Fruit fly (Drosophila melanogaster) whole organism, pupa: ENCODE measurements around the gene jar.

Source experiments
- CG10348 ChIP-seq: fragments of 200-800 bp; sonication (Bioruptor generic); IDR thresholded peaks from 2 replicates; pipeline ENCODE4 v1.3.6; 2022; ENCODE audit warnings: missing biosample characterization, missing genetic modification characterization
- CG13204 ChIP-seq: fragments of 200-800 bp; sonication (Bioruptor generic); optimal IDR thresholded peaks from 2 replicates; lab custom pipeline; 2018; ENCODE audit warnings: missing biosample characterization, mild to moderate bottlenecking, missing genetic modification characterization, moderate library complexity
- CG14655 ChIP-seq: fragments of 200-800 bp; sonication (Bioruptor generic); optimal IDR thresholded peaks from 3 replicates; lab custom pipeline; 2017; ENCODE audit warnings: mild to moderate bottlenecking, missing biosample characterization, missing genetic modification reagents, missing genetic modification characterization
- CG15710 ChIP-seq: fragments of 200-800 bp; sonication (Bioruptor generic); optimal IDR thresholded peaks from 2 replicates; lab custom pipeline; 2018; ENCODE audit warnings: missing biosample characterization, mild to moderate bottlenecking, missing genetic modification characterization, moderate library complexity
- CG17806 ChIP-seq: fragments of 200-800 bp; sonication (Bioruptor generic); optimal IDR thresholded peaks from 2 replicates; lab custom pipeline; 2018; ENCODE audit warnings: missing biosample characterization, mild to moderate bottlenecking, missing genetic modification characterization, moderate library complexity
- CG32121 ChIP-seq: fragments of 200-800 bp; sonication (Bioruptor generic); IDR thresholded peaks from 2 replicates; pipeline ENCODE4 v1.3.6; 2022; ENCODE audit warnings: missing biosample characterization, missing genetic modification characterization
- CG4496 ChIP-seq: fragments of 200-800 bp; sonication (Bioruptor generic); IDR thresholded peaks from 3 replicates; pipeline ENCODE4 v1.3.6; 2022; ENCODE audit warnings: missing biosample characterization, missing genetic modification characterization
- CG9948 ChIP-seq: fragments of 200-800 bp; sonication (Bioruptor generic); optimal IDR thresholded peaks from 2 replicates; lab custom pipeline; 2018; ENCODE audit warnings: missing biosample characterization, mild to moderate bottlenecking, missing genetic modification characterization, moderate library complexity
- D1 ChIP-seq: fragments of 200-800 bp; sonication (Bioruptor generic); optimal IDR thresholded peaks from 2 replicates; lab custom pipeline; 2018; ENCODE audit warnings: missing biosample characterization, mild to moderate bottlenecking, missing genetic modification characterization, moderate library complexity
- EcR ChIP-seq: fragments of 200-800 bp; sonication (Bioruptor generic); optimal IDR thresholded peaks from 3 replicates; lab custom pipeline; 2019; ENCODE audit warnings: missing biosample characterization, missing genetic modification characterization, mild to moderate bottlenecking, moderate library complexity, missing genetic modification reagents

dm6 chr3R:24297444-24298146, 26.6 kb upstream of the jar start:
- no peak for TF ChIP-seq D1 (tag; lab: Kevin White, UChicago)
- TF ChIP-seq EcR: no peak
- TF ChIP-seq CG32121 (GFP tag; lab: Robert Waterston, UW): no peak
- TF ChIP-seq CG17806 (tag; lab: Kevin White, UChicago): no peak
- no peak for TF ChIP-seq CG4496 (GFP tag; lab: Robert Waterston, UW)
- no peak for TF ChIP-seq CG9948 (tag; lab: Kevin White, UChicago)
- no peak for TF ChIP-seq CG15710 (tag; lab: Kevin White, UChicago)
- TF ChIP-seq CG10348 (GFP tag; lab: Robert Waterston, UW): no peak
- no peak for TF ChIP-seq CG14655 (GFP tag; lab: Kevin White, UChicago)
- no peak for TF ChIP-seq CG13204 (GFP tag; lab: Kevin White, UChicago)
